Fruit fly (Drosophila melanogaster): Measurements from ENCODE around the gene spz.

Gene spz

dm6 chr3R:27111784-27112602 lies 42.1 kb upstream of the spz start, which contains the start of the genes gb and CG5815 (continued):
- TF ChIP-seq zf30C (GFP tag; optimal IDR thresholded peaks at IDR 0.05) (no peak), CG10654 (GFP tag; optimal IDR thresholded peaks at IDR 0.05) (peak; percentile 86), Sry-δ (GFP tag; optimal IDR thresholded peaks at IDR 0.05) (peak; percentile 72), ase (GFP tag; IDR thresholded peaks at IDR 0.05) (peak; percentile 84), CG17361 (GFP tag; IDR thresholded peaks at IDR 0.05) (peak; percentile 94), HmgZ (tag; optimal IDR thresholded peaks at IDR 0.05) (peak; percentile 91), sim (GFP tag; IDR thresholded peaks at IDR 0.05) (peak; percentile 64), CG3281 (GFP tag; optimal IDR thresholded peaks at IDR 0.05) (peak; percentile 91), chm (GFP tag; IDR thresholded peaks at IDR 0.05) (peak; percentile 86), nerfin-1 (tag; optimal IDR thresholded peaks at IDR 0.05) (peak; percentile 79), cad (GFP tag; optimal IDR thresholded peaks at IDR 0.05) (no peak), CG11085 (GFP tag; IDR thresholded peaks at IDR 0.05) (peak; percentile 90), Taf1 (GFP tag; IDR thresholded peaks at IDR 0.05) (peak; percentile 82), wdn (GFP tag; IDR thresholded peaks at IDR 0.05) (peak; percentile 89), croc (GFP tag; conservative IDR thresholded peaks at IDR 0.05) (peak; percentile 79), MTF-1 (GFP tag; optimal IDR thresholded peaks at IDR 0.05; ENCODE audit: borderline replicate concordance) (peak; percentile 75), ap (GFP tag; IDR thresholded peaks at IDR 0.05) (peak; percentile 81), Six4 (GFP tag; optimal IDR thresholded peaks at IDR 0.05) (peak; percentile 89), CG7987 (GFP tag; optimal IDR thresholded peaks at IDR 0.05) (peak; percentile 88), CG34422 (GFP tag; IDR thresholded peaks at IDR 0.05) (peak; percentile 72), nmo (GFP tag; optimal IDR thresholded peaks at IDR 0.05) (peak; percentile 94), Kr (GFP tag; optimal IDR thresholded peaks at IDR 0.05) (no peak), HLHmδ (GFP tag; optimal IDR thresholded peaks at IDR 0.05) (no peak), Lpt (GFP tag; optimal IDR thresholded peaks at IDR 0.05) (no peak), CG12391 (tag; optimal IDR thresholded peaks at IDR 0.05) (peak; percentile 94), hbn (GFP tag; IDR thresholded peaks at IDR 0.05; ENCODE audit: partially characterized antibody) (peak; percentile 94), CG32767 (GFP tag; IDR thresholded peaks at IDR 0.05) (peak; percentile 80; the same call in 1 of the 2 replicates), sima (GFP tag; optimal IDR thresholded peaks at IDR 0.05) (no peak), CG1233 (GFP tag; optimal IDR thresholded peaks at IDR 0.05) (peak; percentile 85), CG3838 (GFP tag; optimal IDR thresholded peaks at IDR 0.05) (peak; percentile 77), CG14441 (GFP tag; IDR thresholded peaks at IDR 0.05) (peak; percentile 93), Atf-2 (GFP tag; optimal IDR thresholded peaks at IDR 0.05) (peak; percentile 59), D19B (GFP tag; optimal IDR thresholded peaks at IDR 0.05) (peak; percentile 82), schlank (tag; optimal IDR thresholded peaks at IDR 0.05) (peak; percentile 72), CG7556 (GFP tag; optimal IDR thresholded peaks at IDR 0.05) (peak; percentile 86), HLH3B (GFP tag; IDR thresholded peaks at IDR 0.05) (peak; percentile 86), Doc2 (GFP tag; IDR thresholded peaks at IDR 0.05) (no peak), CG3407 (GFP tag; optimal IDR thresholded peaks at IDR 0.05) (peak; percentile 63), bigmax (GFP tag; optimal IDR thresholded peaks at IDR 0.05) (no peak), Rx (GFP tag; IDR thresholded peaks at IDR 0.05) (peak; percentile 86), CG12769 (tag; optimal IDR thresholded peaks at IDR 0.05) (no peak), CG3847 (GFP tag; IDR thresholded peaks at IDR 0.05) (peak; percentile 93), CG15696 (tag; optimal IDR thresholded peaks at IDR 0.05) (peak; percentile 93), grau (tag; optimal IDR thresholded peaks at IDR 0.05) (peak; percentile 91), Ravus (GFP tag; IDR thresholded peaks at IDR 0.05) (peak; percentile 68), Doc3 (GFP tag; IDR thresholded peaks at IDR 0.05; ENCODE audit: partially characterized antibody) (peak; percentile 98), lola (GFP tag; optimal IDR thresholded peaks at IDR 0.05) (peak in 1 of 3 experiments; percentile 84), ab (GFP tag; optimal IDR thresholded peaks at IDR 0.05) (peak; percentile 51), nau (GFP tag; optimal IDR thresholded peaks at IDR 0.05) (no peak)

All from whole organism, embryonic.